Worm (Caenorhabditis elegans): ENCODE results near the gene Y22D7AL.7.

The Y22D7AL.7 gene

DNA sequence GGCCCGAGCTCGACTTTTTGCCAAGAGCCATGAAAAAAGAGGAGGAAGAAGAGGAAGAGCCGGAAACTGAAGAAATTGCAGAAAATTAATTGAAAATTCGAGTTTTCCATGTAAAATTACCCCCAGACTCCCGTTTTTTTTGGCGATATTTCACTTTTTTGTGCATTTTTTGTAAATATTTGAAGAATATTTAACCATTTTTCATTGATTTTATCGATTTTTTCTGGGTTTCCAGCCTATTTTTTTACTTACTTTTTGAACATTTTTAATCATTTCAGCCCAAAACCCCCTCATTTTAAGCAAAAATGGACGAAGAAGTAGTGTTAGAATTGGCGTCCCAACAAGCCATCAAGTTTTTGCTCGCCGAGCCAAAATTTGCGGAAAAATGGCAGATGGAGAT is at the start of gene Y22D7AL.7:
TSS of gene Y22D7AL.7 (plus strand) at position 301 of the 400 bp plus-strand sequence.
- TF ChIP-seq lin-39 (tag; optimal IDR thresholded peaks at IDR 0.05), result no peak
- TF ChIP-seq nhr-12 (tag; optimal IDR thresholded peaks at IDR 0.05), result no peak
- no peak for TF ChIP-seq unc-55 (GFP tag; optimal IDR thresholded peaks at IDR 0.05)
- no peak for TF ChIP-seq alr-1 (tag; optimal IDR thresholded peaks at IDR 0.05)
- no peak for TF ChIP-seq snpc-4 (tag; optimal IDR thresholded peaks at IDR 0.05)
- no peak for TF ChIP-seq dmd-4 (tag; optimal IDR thresholded peaks at IDR 0.05)
- no peak for TF ChIP-seq blmp-1 (tag; optimal IDR thresholded peaks at IDR 0.05; ENCODE audit: insufficient read depth)
- TF ChIP-seq lsy-2 (tag; optimal IDR thresholded peaks at IDR 0.05), result no peak
- no peak for TF ChIP-seq nhr-25 (tag; optimal IDR thresholded peaks at IDR 0.05)
- no peak for TF ChIP-seq egl-27 (tag; optimal IDR thresholded peaks at IDR 0.05)
- no peak for TF ChIP-seq mab-5 (tag; optimal IDR thresholded peaks at IDR 0.05)

DNA sequence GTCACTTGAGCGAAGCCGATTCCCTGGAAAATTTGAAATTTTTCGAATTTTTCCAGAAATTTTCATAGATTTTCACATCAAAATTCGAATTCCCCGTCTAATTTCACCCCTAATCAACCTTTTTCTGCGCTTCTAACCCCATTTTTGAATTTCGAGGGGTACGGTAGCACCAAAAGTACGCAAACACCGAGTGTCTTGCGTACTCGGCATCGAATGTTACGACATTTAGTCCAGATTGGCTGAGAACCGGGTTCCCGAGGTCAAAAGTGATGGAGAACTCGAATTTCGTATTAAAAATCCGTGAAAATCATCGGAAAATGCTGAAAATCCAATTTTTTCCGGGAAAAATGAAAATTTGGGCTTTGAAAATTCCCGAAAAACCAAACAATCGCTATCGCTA is 48.1 kb upstream of the Y22D7AL.7 start:
- no peak for TF ChIP-seq nhr-10 (tag; optimal IDR thresholded peaks at IDR 0.05)
- TF ChIP-seq unc-62 (GFP tag; optimal IDR thresholded peaks at IDR 0.05), result no peak
- TF ChIP-seq lsy-2 (tag; optimal IDR thresholded peaks at IDR 0.05), result no peak
- TF ChIP-seq ama-1 (optimal IDR thresholded peaks at IDR 0.05), result no peak
- no peak for TF ChIP-seq zag-1 (tag; optimal IDR thresholded peaks at IDR 0.05)
- no peak for TF ChIP-seq ztf-11 (tag; optimal IDR thresholded peaks at IDR 0.05)
- TF ChIP-seq ztf-1 (GFP tag; conservative IDR thresholded peaks at IDR 0.05), result no peak
- TF ChIP-seq ceh-16 (tag; optimal IDR thresholded peaks at IDR 0.05), result no peak
- TF ChIP-seq unc-55 (GFP tag; optimal IDR thresholded peaks at IDR 0.05), result no peak
- TF ChIP-seq lin-13 (GFP tag; optimal IDR thresholded peaks at IDR 0.05), result no peak
- TF ChIP-seq aly-2 (tag; optimal IDR thresholded peaks at IDR 0.05), result no peak
- no peak for TF ChIP-seq alr-1 (tag; optimal IDR thresholded peaks at IDR 0.05)
- TF ChIP-seq crh-2 (tag; optimal IDR thresholded peaks at IDR 0.05), result no peak
- TF ChIP-seq fos-1 (tag; optimal IDR thresholded peaks at IDR 0.05), result no peak
- TF ChIP-seq egl-27 (tag; optimal IDR thresholded peaks at IDR 0.05), result no peak

ce11 chrIII:1532777-1533473 is 43.6 kb upstream of the Y22D7AL.7 start, which contains the start of gene snf-6:
snf-6 (minus strand) TSS chrIII:1532827.
- no peak for TF ChIP-seq ZK546.5 (tag; optimal IDR thresholded peaks at IDR 0.05)
- TF ChIP-seq unc-62 (GFP tag; optimal IDR thresholded peaks at IDR 0.05), result no peak
- TF ChIP-seq mdl-1 (tag; optimal IDR thresholded peaks at IDR 0.05), result no peak
- no peak for TF ChIP-seq zag-1 (tag; optimal IDR thresholded peaks at IDR 0.05)
- peak; percentile 16 for TF ChIP-seq sem-4 (tag; optimal IDR thresholded peaks at IDR 0.05)
- TF ChIP-seq nhr-6 (tag; optimal IDR thresholded peaks at IDR 0.05), result no peak
- peak; percentile 92 for TF ChIP-seq gmeb-1 (tag; optimal IDR thresholded peaks at IDR 0.05)
- no peak for TF ChIP-seq lin-39 (tag; optimal IDR thresholded peaks at IDR 0.05)
- no peak for TF ChIP-seq mbf-1 (tag; optimal IDR thresholded peaks at IDR 0.05)
- no peak for TF ChIP-seq ama-1 (optimal IDR thresholded peaks at IDR 0.05)
- no peak for TF ChIP-seq nhr-129 (tag; optimal IDR thresholded peaks at IDR 0.05)
- no peak for TF ChIP-seq egl-27 (tag; optimal IDR thresholded peaks at IDR 0.05)
- TF ChIP-seq elt-3 (tag; optimal IDR thresholded peaks at IDR 0.05), result no peak
- TF ChIP-seq nhr-25 (tag; optimal IDR thresholded peaks at IDR 0.05), result peak; percentile 15
- no peak for TF ChIP-seq ztf-11 (tag; optimal IDR thresholded peaks at IDR 0.05)
- no peak for TF ChIP-seq lin-11 (tag; optimal IDR thresholded peaks at IDR 0.05)
- no peak for TF ChIP-seq elt-1 (tag; optimal IDR thresholded peaks at IDR 0.05)
- TF ChIP-seq blmp-1 (tag; optimal IDR thresholded peaks at IDR 0.05; ENCODE audit: insufficient read depth), result no peak
- TF ChIP-seq alr-1 (tag; optimal IDR thresholded peaks at IDR 0.05), result no peak
- TF ChIP-seq sma-9 (GFP tag; optimal IDR thresholded peaks at IDR 0.05), result no peak
- no peak for TF ChIP-seq sma-9 (tag; optimal IDR thresholded peaks at IDR 0.05)
- TF ChIP-seq dmd-4 (tag; optimal IDR thresholded peaks at IDR 0.05), result no peak
- no peak for TF ChIP-seq ceh-16 (tag; optimal IDR thresholded peaks at IDR 0.05)
- peak; percentile 47 to 62 for TF ChIP-seq lsy-2 (tag; optimal IDR thresholded peaks at IDR 0.05)
- TF ChIP-seq ztf-1 (GFP tag; conservative IDR thresholded peaks at IDR 0.05), result no peak
- TF ChIP-seq nhr-21 (tag; optimal IDR thresholded peaks at IDR 0.05), result no peak
- TF ChIP-seq nhr-23 (tag; optimal IDR thresholded peaks at IDR 0.05), result no peak
- TF ChIP-seq crh-2 (tag; optimal IDR thresholded peaks at IDR 0.05), result peak; percentile 27
- no peak for TF ChIP-seq ceh-82 (tag; optimal IDR thresholded peaks at IDR 0.05)
- peak; percentile 33 for TF ChIP-seq sma-3 (GFP tag; optimal IDR thresholded peaks at IDR 0.05)
- TF ChIP-seq snpc-4 (tag; optimal IDR thresholded peaks at IDR 0.05), result no peak
- no peak for TF ChIP-seq skn-1 (tag; optimal IDR thresholded peaks at IDR 0.05)
- no peak for TF ChIP-seq nhr-237 (tag; optimal IDR thresholded peaks at IDR 0.05)
- TF ChIP-seq fos-1 (tag; optimal IDR thresholded peaks at IDR 0.05), result peak; percentile 12
- no peak for TF ChIP-seq peb-1 (tag; optimal IDR thresholded peaks at IDR 0.05)
- TF ChIP-seq nhr-12 (tag; optimal IDR thresholded peaks at IDR 0.05), result no peak
- TF ChIP-seq C34F6.9 (tag; optimal IDR thresholded peaks at IDR 0.05), result peak; percentile 38
- TF ChIP-seq Y55F3AM.14 (GFP tag; optimal IDR thresholded peaks at IDR 0.05), result no peak
- no peak for TF ChIP-seq nhr-77 (tag; optimal IDR thresholded peaks at IDR 0.05)
- TF ChIP-seq F13H6.1 (tag; optimal IDR thresholded peaks at IDR 0.05), result no peak
- TF ChIP-seq aly-2 (tag; optimal IDR thresholded peaks at IDR 0.05), result no peak
- no peak for TF ChIP-seq nhr-11 (tag; optimal IDR thresholded peaks at IDR 0.05)
- TF ChIP-seq unc-55 (GFP tag; optimal IDR thresholded peaks at IDR 0.05), result peak; percentile 66
- TF ChIP-seq mab-5 (tag; optimal IDR thresholded peaks at IDR 0.05), result no peak
- TF ChIP-seq lin-13 (GFP tag; optimal IDR thresholded peaks at IDR 0.05), result peak; percentile 45

Data from whole organism, L2 larva.